Worm (Caenorhabditis elegans): ENCODE results near the gene spe-26.

The spe-26 gene

DNA sequence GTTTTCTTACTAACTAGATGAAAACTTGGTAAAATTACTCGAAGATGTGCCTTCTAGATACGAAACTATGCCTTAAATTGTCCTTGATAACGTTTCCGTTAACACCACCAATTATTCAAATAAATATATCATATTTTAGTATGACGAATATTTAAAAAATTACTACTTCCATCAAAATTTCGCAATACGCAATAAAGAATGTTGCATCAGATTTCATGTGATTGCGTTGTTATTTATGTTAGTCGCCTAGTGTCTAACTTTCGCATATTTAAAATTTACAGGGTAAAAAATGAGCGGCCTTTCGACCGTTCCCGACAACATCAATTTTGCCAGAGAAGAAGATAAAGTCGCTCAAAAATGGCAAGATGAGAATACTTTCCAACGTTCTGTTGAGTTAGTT lies 23.4 kb downstream of the spe-26 start, which contains the start of gene iars-1:
iars-1 (plus strand) TSS at position 276 of the 400 bp plus-strand sequence.
- no peak for TF ChIP-seq alr-1 (tag; optimal IDR thresholded peaks at IDR 0.05)
- TF ChIP-seq nhr-129 (tag; optimal IDR thresholded peaks at IDR 0.05), result peak; percentile 11

DNA sequence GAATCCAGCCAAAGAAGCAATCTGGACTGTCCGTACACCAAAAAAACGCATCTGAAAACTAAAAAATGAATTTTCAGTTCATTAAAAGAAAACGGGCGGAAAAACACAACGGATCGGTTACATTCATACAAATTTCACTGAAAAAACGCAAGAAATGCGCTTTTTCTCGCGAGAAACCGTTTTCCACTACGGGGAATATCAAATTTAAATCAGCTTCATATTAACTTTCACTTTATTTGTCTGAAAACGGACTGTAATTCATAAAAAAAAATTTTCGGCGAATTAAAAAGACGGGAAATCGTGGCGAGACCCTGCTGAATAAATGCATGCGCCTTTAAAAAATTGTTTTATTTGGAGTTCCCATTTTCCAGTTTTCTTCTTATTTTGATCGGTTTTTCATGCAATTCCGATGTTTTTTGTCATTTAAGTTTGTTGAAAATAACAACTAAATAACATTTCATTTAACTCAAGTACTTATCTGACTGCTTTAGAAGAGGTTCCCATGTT lies 23.9 kb downstream of the spe-26 start, which contains the start of gene pges-2:
pges-2 (minus strand) TSS at position 51 of the 507 bp plus-strand sequence.
- TF ChIP-seq C34F6.9 (tag; optimal IDR thresholded peaks at IDR 0.05) (peak; percentile 53), lsy-2 (tag; optimal IDR thresholded peaks at IDR 0.05) (peak in 1 of 2 experiments; percentile 62), unc-55 (GFP tag; optimal IDR thresholded peaks at IDR 0.05) (peak; percentile 58), crh-2 (tag; optimal IDR thresholded peaks at IDR 0.05) (no peak)

DNA sequence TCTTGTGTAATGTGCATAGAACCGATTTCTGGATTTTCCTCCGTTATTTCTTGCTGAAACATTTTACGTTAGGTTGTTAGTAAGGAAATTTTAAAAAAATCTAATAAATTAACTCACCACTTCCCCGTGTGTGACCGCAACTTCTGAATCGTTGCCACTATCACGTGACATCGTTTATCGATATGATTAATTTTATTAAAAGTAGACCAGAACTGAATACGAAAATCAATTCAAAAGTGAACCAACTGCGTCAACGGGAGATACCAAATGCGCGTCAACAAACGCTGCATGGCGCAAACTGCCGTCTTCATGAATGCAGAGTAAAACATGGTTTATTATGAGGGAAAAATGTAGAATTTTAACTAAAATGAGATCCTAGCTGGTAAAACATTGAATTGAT lies 25.7 kb downstream of the spe-26 start, which contains the start of gene sir-2.1:
sir-2.1 (minus strand) TSS at position 212 of the 400 bp plus-strand sequence.
- TF ChIP-seq nhr-129 (tag; optimal IDR thresholded peaks at IDR 0.05) (peak; percentile 54), F13H6.1 (tag; optimal IDR thresholded peaks at IDR 0.05) (peak; percentile 40), ama-1 (optimal IDR thresholded peaks at IDR 0.05) (no peak), lin-11 (tag; optimal IDR thresholded peaks at IDR 0.05) (no peak), sma-3 (GFP tag; optimal IDR thresholded peaks at IDR 0.05) (peak; percentile 49), nhr-12 (tag; optimal IDR thresholded peaks at IDR 0.05) (no peak), C34F6.9 (tag; optimal IDR thresholded peaks at IDR 0.05) (peak; percentile 64), nhr-25 (tag; optimal IDR thresholded peaks at IDR 0.05) (peak; percentile 29), lsy-2 (tag; optimal IDR thresholded peaks at IDR 0.05) (peak in 1 of 2 experiments; percentile 69), alr-1 (tag; optimal IDR thresholded peaks at IDR 0.05) (no peak), sma-9 (GFP tag; optimal IDR thresholded peaks at IDR 0.05) (peak; percentile 53), sma-9 (tag; optimal IDR thresholded peaks at IDR 0.05) (no peak), crh-2 (tag; optimal IDR thresholded peaks at IDR 0.05) (peak; percentile 83), dmd-4 (tag; optimal IDR thresholded peaks at IDR 0.05) (no peak), nhr-77 (tag; optimal IDR thresholded peaks at IDR 0.05) (no peak), gmeb-1 (tag; optimal IDR thresholded peaks at IDR 0.05) (peak; percentile 67), unc-55 (GFP tag; optimal IDR thresholded peaks at IDR 0.05) (peak; percentile 54)

DNA sequence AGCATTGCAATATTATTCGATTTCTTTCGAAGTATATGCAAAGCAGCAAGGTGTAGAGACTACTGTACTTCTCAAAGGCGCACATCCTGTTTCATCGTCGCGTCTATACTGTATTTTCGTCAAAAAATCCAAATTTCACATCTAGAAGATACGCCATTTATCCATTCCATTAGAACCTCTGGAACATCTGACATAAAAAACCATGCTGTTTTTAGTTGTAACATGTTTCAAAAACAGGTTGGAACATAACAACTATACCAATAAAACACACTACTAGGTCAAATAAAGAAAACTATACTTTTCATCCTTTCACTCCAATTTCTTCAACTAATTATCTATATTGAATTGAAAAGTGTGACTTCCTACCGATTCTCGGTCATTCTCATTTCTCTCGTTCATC lies 31.4 kb downstream of the spe-26 start, which contains the start of gene ugt-59:
ugt-59 (plus strand) TSS at position 301 of the 400 bp plus-strand sequence.
- TF ChIP-seq mab-5 (tag; optimal IDR thresholded peaks at IDR 0.05) (no peak), nhr-21 (tag; optimal IDR thresholded peaks at IDR 0.05) (no peak)

DNA sequence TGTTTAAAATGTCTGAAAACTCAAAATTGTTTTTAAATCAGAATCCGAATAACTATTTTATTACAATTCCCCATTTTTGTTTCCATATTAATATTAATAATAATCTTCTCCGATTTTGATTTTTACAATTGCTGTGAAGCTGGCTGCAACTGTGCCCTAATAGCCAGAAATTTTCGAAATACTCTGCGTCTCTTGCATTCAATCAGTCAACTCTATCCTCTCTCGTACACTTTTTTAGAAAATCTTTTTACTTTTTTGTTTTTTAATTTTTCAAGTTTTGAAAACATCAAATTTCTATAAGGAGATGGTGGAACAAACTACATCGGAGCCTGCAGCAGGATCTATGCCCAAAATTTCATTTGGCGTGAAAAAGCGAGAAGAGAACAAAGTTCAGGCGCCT lies 33.9 kb downstream of the spe-26 start, which contains the start of gene gkow-1:
gkow-1 (plus strand) TSS at position 301 of the 400 bp plus-strand sequence.
- TF ChIP-seq C34F6.9 (tag; optimal IDR thresholded peaks at IDR 0.05), result peak; percentile 33
- TF ChIP-seq aly-2 (tag; optimal IDR thresholded peaks at IDR 0.05), result no peak
- TF ChIP-seq unc-62 (GFP tag; optimal IDR thresholded peaks at IDR 0.05), result no peak
- no peak for TF ChIP-seq nhr-77 (tag; optimal IDR thresholded peaks at IDR 0.05)
- peak; percentile 7 for TF ChIP-seq crh-2 (tag; optimal IDR thresholded peaks at IDR 0.05)
- peak; percentile 39 for TF ChIP-seq unc-55 (GFP tag; optimal IDR thresholded peaks at IDR 0.05)

DNA sequence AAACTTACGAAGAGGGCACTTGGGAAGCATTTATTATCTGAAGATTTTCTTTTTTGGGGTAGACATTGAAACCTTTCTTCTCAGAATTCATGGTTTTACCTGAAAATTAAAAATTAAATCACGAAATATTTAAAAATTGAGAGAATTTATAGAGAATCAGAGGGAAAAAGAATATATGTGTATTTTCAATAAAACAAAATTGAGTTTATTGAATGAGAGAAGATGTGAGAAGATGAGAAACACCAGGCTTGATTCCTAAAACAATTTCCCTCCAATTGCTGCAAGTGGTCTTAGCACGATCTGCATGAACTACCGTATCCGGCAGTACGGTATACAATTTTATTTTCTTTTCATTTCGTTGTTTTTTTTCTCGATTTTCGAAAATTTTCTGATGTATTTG lies 34.7 kb downstream of the spe-26 start, which contains the start of gene R11A8.1:
R11A8.1 (minus strand) TSS at position 101 of the 400 bp plus-strand sequence.
- TF ChIP-seq Y55F3AM.14 (GFP tag; optimal IDR thresholded peaks at IDR 0.05) (no peak), nhr-12 (tag; optimal IDR thresholded peaks at IDR 0.05) (no peak), unc-39 (tag; optimal IDR thresholded peaks at IDR 0.05) (no peak), lin-39 (tag; optimal IDR thresholded peaks at IDR 0.05) (no peak)

DNA sequence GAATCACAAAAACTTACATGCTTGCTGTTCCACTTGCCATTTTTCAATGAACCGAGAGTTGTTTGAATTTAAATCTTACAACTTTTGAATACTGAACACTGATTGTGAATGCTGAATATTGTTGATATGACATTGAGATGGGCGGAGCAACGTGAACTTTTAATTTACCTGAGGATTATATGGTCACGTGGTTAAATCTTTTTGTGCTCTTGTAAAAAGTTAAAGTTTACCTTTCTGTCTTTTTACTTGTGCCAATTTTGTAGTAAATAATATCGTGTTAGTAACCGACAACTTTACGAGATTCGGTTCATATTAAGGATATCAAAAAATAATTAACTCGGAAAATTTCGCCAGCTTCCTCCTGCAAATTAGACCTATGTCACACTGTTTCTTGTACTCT lies 39.5 kb downstream of the spe-26 start, which contains the start of gene Y43C5B.2:
Y43C5B.2 (minus strand) TSS at position 101 of the 400 bp plus-strand sequence.
- TF ChIP-seq skn-1 (tag; optimal IDR thresholded peaks at IDR 0.05) (no peak), aly-2 (tag; optimal IDR thresholded peaks at IDR 0.05) (no peak), ztf-4 (tag; optimal IDR thresholded peaks at IDR 0.05) (no peak), elt-1 (tag; optimal IDR thresholded peaks at IDR 0.05) (no peak), nhr-10 (tag; optimal IDR thresholded peaks at IDR 0.05) (no peak), nhr-129 (tag; optimal IDR thresholded peaks at IDR 0.05) (no peak), mbf-1 (tag; optimal IDR thresholded peaks at IDR 0.05) (no peak), nhr-11 (tag; optimal IDR thresholded peaks at IDR 0.05) (no peak), lin-39 (tag; optimal IDR thresholded peaks at IDR 0.05) (no peak), lin-11 (tag; optimal IDR thresholded peaks at IDR 0.05) (no peak), egl-27 (tag; optimal IDR thresholded peaks at IDR 0.05) (no peak), crh-2 (tag; optimal IDR thresholded peaks at IDR 0.05) (no peak), sma-9 (GFP tag; optimal IDR thresholded peaks at IDR 0.05) (no peak), sma-9 (tag; optimal IDR thresholded peaks at IDR 0.05) (no peak), nhr-23 (tag; optimal IDR thresholded peaks at IDR 0.05) (no peak), lin-13 (GFP tag; optimal IDR thresholded peaks at IDR 0.05) (no peak), dmd-4 (tag; optimal IDR thresholded peaks at IDR 0.05) (no peak), snpc-4 (tag; optimal IDR thresholded peaks at IDR 0.05) (no peak)
